Worm (Caenorhabditis elegans): ENCODE results near the gene dpy-26.
A peak's percentile ranks its signal among the peaks of the same experiment; 100 is the strongest.

Gene dpy-26

DNA sequence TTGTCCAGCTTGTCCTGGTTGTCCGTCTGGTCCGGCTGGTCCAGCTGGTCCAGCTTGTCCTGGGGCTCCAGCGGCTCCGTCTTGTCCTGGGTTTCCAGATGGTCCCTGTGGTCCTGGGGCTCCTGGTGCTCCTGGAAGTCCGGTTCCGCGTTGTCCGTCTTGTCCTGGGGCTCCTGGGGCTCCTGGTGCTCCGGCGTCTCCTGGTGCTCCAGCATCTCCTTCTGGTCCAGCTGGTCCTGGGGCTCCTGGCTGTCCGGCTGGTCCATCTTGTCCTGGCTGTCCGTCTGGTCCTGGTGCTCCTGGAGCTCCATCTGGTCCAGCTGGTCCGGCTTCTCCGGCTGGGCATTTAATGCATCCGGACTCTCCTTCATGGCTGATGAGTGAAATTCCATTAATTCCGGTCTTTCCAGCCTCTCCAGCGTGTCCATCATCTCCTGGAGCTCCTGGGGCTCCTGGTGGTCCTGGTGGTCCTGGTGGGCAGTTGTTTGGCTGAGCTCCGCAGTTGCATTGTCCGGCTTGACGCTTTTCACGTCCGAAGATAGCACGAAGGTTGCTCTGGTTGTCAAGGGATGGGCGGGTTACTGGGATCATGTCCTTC, 23.3 kb downstream of the dpy-26 start:
- peak; percentile 0 for TF ChIP-seq unc-42 (tag; optimal IDR thresholded peaks at IDR 0.05)
- TF ChIP-seq ama-1 (optimal IDR thresholded peaks at IDR 0.05): no peak
- peak; percentile 30 for TF ChIP-seq ceh-18 (tag; optimal IDR thresholded peaks at IDR 0.05)
- no peak for TF ChIP-seq gmeb-2 (tag; optimal IDR thresholded peaks at IDR 0.05)
- TF ChIP-seq F13H6.1 (tag; optimal IDR thresholded peaks at IDR 0.05): peak; percentile 25
- TF ChIP-seq pha-4 (tag; optimal IDR thresholded peaks at IDR 0.05): no peak
- TF ChIP-seq odd-2 (tag; optimal IDR thresholded peaks at IDR 0.05): no peak
- TF ChIP-seq ztf-16 (tag; optimal IDR thresholded peaks at IDR 0.05): peak; percentile 78

DNA sequence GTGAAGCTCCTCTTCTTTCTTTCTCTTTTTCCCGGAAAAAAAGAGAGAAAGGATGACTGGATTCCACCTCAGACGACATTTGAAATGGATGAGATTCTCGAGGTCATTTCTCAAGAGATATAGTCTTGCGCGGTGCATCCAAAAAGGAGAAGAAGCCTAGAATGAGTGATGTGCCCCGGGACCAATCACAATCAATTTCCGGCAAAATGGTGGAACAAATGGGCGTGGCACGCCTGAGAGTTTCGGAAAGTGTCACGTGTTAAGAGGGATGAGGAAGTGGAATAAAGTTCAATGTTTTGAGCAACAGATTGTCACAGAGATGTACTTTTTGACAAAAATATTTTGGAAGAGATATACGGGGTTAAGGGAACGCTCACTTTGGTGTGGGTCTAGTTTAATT, 25.5 kb downstream of the dpy-26 start:
- TF ChIP-seq ceh-19 (GFP tag; optimal IDR thresholded peaks at IDR 0.05) (no peak), elt-2 (tag; optimal IDR thresholded peaks at IDR 0.05) (no peak), C08G9.2 (tag; optimal IDR thresholded peaks at IDR 0.05) (no peak), elt-4 (tag; optimal IDR thresholded peaks at IDR 0.05) (no peak), ref-2 (tag; optimal IDR thresholded peaks at IDR 0.05) (no peak), pat-9 (tag; optimal IDR thresholded peaks at IDR 0.05) (no peak), unc-55 (GFP tag; optimal IDR thresholded peaks at IDR 0.05) (no peak), hlh-15 (tag; optimal IDR thresholded peaks at IDR 0.05) (no peak), syd-9 (tag; optimal IDR thresholded peaks at IDR 0.05) (no peak), pqm-1 (tag; optimal IDR thresholded peaks at IDR 0.05) (no peak), hlh-8 (tag; optimal IDR thresholded peaks at IDR 0.05) (no peak)

DNA sequence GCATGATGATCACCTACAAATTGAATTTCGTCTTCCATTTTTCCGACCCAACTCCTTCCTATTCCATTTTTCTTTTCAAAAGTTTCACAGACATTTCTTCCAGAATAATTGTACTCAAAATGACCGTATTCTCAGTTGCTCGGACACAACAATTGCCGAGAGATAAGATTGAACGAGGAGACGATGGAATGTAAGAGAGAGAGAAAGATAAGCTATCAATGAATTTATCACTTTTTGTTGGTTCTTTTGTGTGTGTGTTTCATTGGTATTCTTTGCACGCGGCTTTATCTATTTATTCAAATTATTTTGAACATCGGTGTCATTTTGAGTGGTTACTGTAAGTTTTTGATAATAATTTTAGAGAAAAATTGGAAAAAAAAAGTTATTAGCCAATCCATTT, 30.7 kb downstream of the dpy-26 start, which contains the start of gene ugt-65:
Gene ugt-65, plus strand, starts transcription at position 229 of the 400 bp plus-strand sequence.
- peak; percentile 86 for TF ChIP-seq elt-2 (tag; optimal IDR thresholded peaks at IDR 0.05)
- TF ChIP-seq fkh-6 (tag; optimal IDR thresholded peaks at IDR 0.05): no peak

- TF ChIP-seq ceh-24 (tag; optimal IDR thresholded peaks at IDR 0.05) (no peak), unc-42 (tag; optimal IDR thresholded peaks at IDR 0.05) (peak; percentile 86)
These were observed 31.8 kb downstream of the dpy-26 start for ce11 chrIV:12419291-12419690.

DNA sequence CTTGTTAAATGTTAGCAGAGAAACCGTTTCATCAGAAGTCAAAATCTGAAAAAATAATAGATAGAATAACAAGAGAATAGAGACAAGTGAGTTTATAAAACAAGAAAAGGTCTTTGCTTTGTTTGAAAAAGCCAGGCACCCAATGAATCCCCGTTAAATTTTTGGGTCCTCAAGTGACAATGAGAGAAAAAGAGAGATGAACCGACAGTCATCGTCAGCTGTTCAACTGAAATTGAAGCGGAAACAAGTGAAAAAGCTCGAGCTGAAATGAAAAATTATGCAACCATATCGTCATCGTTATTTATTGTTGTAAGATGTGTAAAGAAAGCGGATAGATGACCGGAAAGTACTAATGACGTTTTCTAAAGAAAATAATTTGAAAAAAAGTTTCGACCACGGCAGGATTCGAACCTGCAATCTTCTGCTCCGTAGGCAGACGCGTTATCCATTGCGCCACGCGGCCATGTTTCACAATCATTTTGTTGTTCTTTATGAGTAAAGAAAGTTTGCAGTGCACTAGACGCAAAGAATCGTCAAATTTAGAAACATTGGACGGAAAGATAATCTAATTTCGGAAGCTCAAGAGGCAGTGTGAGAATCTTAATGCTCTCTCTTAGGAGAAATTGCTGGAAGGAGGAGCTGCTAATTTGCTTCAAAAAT, 33.5 kb downstream of the dpy-26 start, which contains the start of gene F08G5.3:
Gene F08G5.3, minus strand, starts transcription at position 51 of the 660 bp plus-strand sequence.
- TF ChIP-seq che-1 (tag; optimal IDR thresholded peaks at IDR 0.05) (no peak), ceh-48 (tag; optimal IDR thresholded peaks at IDR 0.05) (no peak), ref-2 (tag; optimal IDR thresholded peaks at IDR 0.05) (no peak), ceh-34 (tag; optimal IDR thresholded peaks at IDR 0.05) (no peak), K02D7.2 (tag; optimal IDR thresholded peaks at IDR 0.05) (no peak), pax-1 (tag; optimal IDR thresholded peaks at IDR 0.05) (no peak), elt-4 (tag; optimal IDR thresholded peaks at IDR 0.05) (no peak), tbx-2 (tag; optimal IDR thresholded peaks at IDR 0.05) (no peak), ceh-2 (tag; optimal IDR thresholded peaks at IDR 0.05) (no peak), tbx-7 (tag; optimal IDR thresholded peaks at IDR 0.05) (no peak), ceh-24 (tag; optimal IDR thresholded peaks at IDR 0.05) (no peak), ets-4 (tag; optimal IDR thresholded peaks at IDR 0.05) (no peak), pha-2 (tag; optimal IDR thresholded peaks at IDR 0.05) (no peak), lin-11 (tag; optimal IDR thresholded peaks at IDR 0.05) (no peak), F13H6.1 (tag; optimal IDR thresholded peaks at IDR 0.05) (no peak), hlh-15 (tag; optimal IDR thresholded peaks at IDR 0.05) (no peak), mec-3 (tag; optimal IDR thresholded peaks at IDR 0.05; ENCODE audit: borderline replicate concordance) (no peak), dve-1 (tag; optimal IDR thresholded peaks at IDR 0.05) (no peak), ceh-19 (GFP tag; optimal IDR thresholded peaks at IDR 0.05) (peak; percentile 22), sox-2 (GFP tag; IDR thresholded peaks at IDR 0.05) (no peak), elt-2 (tag; optimal IDR thresholded peaks at IDR 0.05) (peak; percentile 58), unc-3 (GFP tag; conservative IDR thresholded peaks at IDR 0.05) (peak; percentile 43; the same call in 1 of the 2 replicates), unc-3 (tag; optimal IDR thresholded peaks at IDR 0.05) (no peak), madf-2 (tag; optimal IDR thresholded peaks at IDR 0.05) (no peak), hlh-6 (tag; optimal IDR thresholded peaks at IDR 0.05) (no peak), C38D4.7 (GFP tag; optimal IDR thresholded peaks at IDR 0.05) (peak; percentile 37), npax-4 (tag; optimal IDR thresholded peaks at IDR 0.05) (peak; percentile 20), zip-5 (tag; optimal IDR thresholded peaks at IDR 0.05) (no peak), odd-2 (tag; optimal IDR thresholded peaks at IDR 0.05) (no peak), pha-4 (tag; optimal IDR thresholded peaks at IDR 0.05) (no peak), lim-6 (tag; optimal IDR thresholded peaks at IDR 0.05) (no peak), ceh-22 (tag; optimal IDR thresholded peaks at IDR 0.05) (no peak)
